Fruit fly (Drosophila melanogaster): ENCODE data around the gene tal-3A.

The tal-3A gene

DNA sequence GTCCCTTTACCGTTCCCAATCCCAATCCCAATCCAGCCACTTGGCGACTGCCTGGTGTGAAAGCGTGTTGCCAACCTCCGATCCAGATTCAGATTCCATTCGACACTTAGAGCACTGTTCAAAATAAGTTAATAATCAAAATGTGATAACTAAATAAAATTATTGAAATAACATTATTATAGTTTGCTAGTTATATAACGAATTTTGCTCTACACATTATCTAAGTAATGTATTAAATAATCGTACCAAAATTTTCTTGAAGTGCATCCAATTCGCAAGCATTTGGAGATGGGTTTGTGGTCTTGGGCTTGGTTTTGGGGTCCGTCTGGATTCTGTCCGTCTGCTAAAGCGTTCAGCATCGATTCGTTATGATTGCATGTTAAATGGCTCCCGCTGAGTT is 36.4 kb downstream of the tal-3A start:
- TF ChIP-seq CG31627 (GFP tag; optimal IDR thresholded peaks at IDR 0.05): peak; percentile 66
- TF ChIP-seq svp (GFP tag): peak; percentile 88
- TF ChIP-seq Hr38 (GFP tag; optimal IDR thresholded peaks at IDR 0.05): no peak
- TF ChIP-seq Blimp-1 (GFP tag; optimal IDR thresholded peaks at IDR 0.05): peak; percentile 54
- peak; percentile 62 for TF ChIP-seq Hr39 (GFP tag; optimal IDR thresholded peaks at IDR 0.05)
- TF ChIP-seq achi (GFP tag; optimal IDR thresholded peaks at IDR 0.05): peak; percentile 72
- peak; percentile 83 for TF ChIP-seq Smox (GFP tag; optimal IDR thresholded peaks at IDR 0.05)
- peak; percentile 73 for TF ChIP-seq CG8632 (GFP tag; optimal IDR thresholded peaks at IDR 0.05)
- peak; percentile 81 for TF ChIP-seq CG10631 (GFP tag; optimal IDR thresholded peaks at IDR 0.05)
- peak; percentile 13 to 38 for TF ChIP-seq salr (GFP tag; optimal IDR thresholded peaks at IDR 0.05)
- TF ChIP-seq CG6854 (GFP tag; optimal IDR thresholded peaks at IDR 0.05): peak; percentile 46
- peak; percentile 29 for TF ChIP-seq Sox15 (GFP tag; optimal IDR thresholded peaks at IDR 0.05)
- peak; percentile 72 for TF ChIP-seq lz (GFP tag; optimal IDR thresholded peaks at IDR 0.05)
- TF ChIP-seq CG3032 (tag; optimal IDR thresholded peaks at IDR 0.05): peak; percentile 76
- TF ChIP-seq CG7368 (GFP tag; optimal IDR thresholded peaks at IDR 0.05): peak; percentile 30
- TF ChIP-seq OdsH (GFP tag; optimal IDR thresholded peaks at IDR 0.05): peak; percentile 70
- TF ChIP-seq fd85E (GFP tag; optimal IDR thresholded peaks at IDR 0.05): no peak
- TF ChIP-seq CG6276 (GFP tag; optimal IDR thresholded peaks at IDR 0.05): no peak
- peak; percentile 9 for TF ChIP-seq Hr4 (GFP tag; optimal IDR thresholded peaks at IDR 0.05)
- peak; percentile 37 for TF ChIP-seq CG11902 (GFP tag; optimal IDR thresholded peaks at IDR 0.05)
- TF ChIP-seq Eip93F (GFP tag; optimal IDR thresholded peaks at IDR 0.05): peak; percentile 81
- peak; percentile 69 for TF ChIP-seq net (GFP tag; optimal IDR thresholded peaks at IDR 0.05)
- peak; percentile 62 for TF ChIP-seq pdm3 (GFP tag; optimal IDR thresholded peaks at IDR 0.05)
- TF ChIP-seq Eip75B (GFP tag; optimal IDR thresholded peaks at IDR 0.05): peak; percentile 71
- TF ChIP-seq fkh (GFP tag; optimal IDR thresholded peaks at IDR 0.05): no peak
- TF ChIP-seq Gug (GFP tag; IDR thresholded peaks at IDR 0.05): 0 out of 2 replicates have a peak, but pooled peaks have one; percentile 22
- TF ChIP-seq CG3919 (GFP tag; optimal IDR thresholded peaks at IDR 0.05): peak; percentile 74
- no peak for TF ChIP-seq eg (GFP tag; IDR thresholded peaks at IDR 0.05)
- TF ChIP-seq CG11762 (GFP tag; optimal IDR thresholded peaks at IDR 0.05; ENCODE audit: insufficient read depth): peak; percentile 62
- TF ChIP-seq dac (GFP tag; optimal IDR thresholded peaks at IDR 0.05): no peak
- peak; percentile 83 for TF ChIP-seq Sox102F (GFP tag; optimal IDR thresholded peaks at IDR 0.05)
- peak; percentile 88 for TF ChIP-seq esn (GFP tag; optimal IDR thresholded peaks at IDR 0.05)
- TF ChIP-seq topi (GFP tag; optimal IDR thresholded peaks at IDR 0.05): peak; percentile 81
- peak; percentile 31 for TF ChIP-seq CG9139 (GFP tag; optimal IDR thresholded peaks at IDR 0.05)
- TF ChIP-seq Ets96B (tag; optimal IDR thresholded peaks at IDR 0.05): peak; percentile 77
- TF ChIP-seq ss (GFP tag; optimal IDR thresholded peaks at IDR 0.05): peak; percentile 30 to 56
- TF ChIP-seq vri (GFP tag; optimal IDR thresholded peaks at IDR 0.05): peak; percentile 74
- TF ChIP-seq CG8119 (GFP tag; IDR thresholded peaks at IDR 0.05): 0 out of 3 replicates have a peak, but pooled peaks have one; percentile 30
- peak; percentile 32 for TF ChIP-seq CG32006 (GFP tag; optimal IDR thresholded peaks at IDR 0.05)
- peak; percentile 61 for TF ChIP-seq fd59A (GFP tag; optimal IDR thresholded peaks at IDR 0.05)
- peak; percentile 29 for TF ChIP-seq Ets21C (GFP tag; optimal IDR thresholded peaks at IDR 0.05)
- peak; percentile 68 for TF ChIP-seq CG10669 (GFP tag; optimal IDR thresholded peaks at IDR 0.05)
- TF ChIP-seq spab (GFP tag; optimal IDR thresholded peaks at IDR 0.05): peak; percentile 62
- peak; percentile 59 for TF ChIP-seq Sox14 (GFP tag; optimal IDR thresholded peaks at IDR 0.05)
- peak; percentile 88 for TF ChIP-seq Met (GFP tag; optimal IDR thresholded peaks at IDR 0.05)
- TF ChIP-seq Eip78C (GFP tag): peak; percentile 88
- TF ChIP-seq CG4318 (GFP tag; optimal IDR thresholded peaks at IDR 0.05): no peak
- TF ChIP-seq CG6163 (GFP tag; IDR thresholded peaks at IDR 0.05): peak; percentile 69
- no peak for TF ChIP-seq CG11294 (GFP tag; IDR thresholded peaks at IDR 0.05)
- peak; percentile 76 for TF ChIP-seq acj6 (GFP tag; optimal IDR thresholded peaks at IDR 0.05)
- peak; percentile 61 for TF ChIP-seq CG6808 (GFP tag; optimal IDR thresholded peaks at IDR 0.05)
- peak; percentile 70 for TF ChIP-seq CG34406 (GFP tag; optimal IDR thresholded peaks at IDR 0.05)
